Fruit fly (Drosophila melanogaster): ENCODE data around the gene CG3347.

CG3347 gene

DNA sequence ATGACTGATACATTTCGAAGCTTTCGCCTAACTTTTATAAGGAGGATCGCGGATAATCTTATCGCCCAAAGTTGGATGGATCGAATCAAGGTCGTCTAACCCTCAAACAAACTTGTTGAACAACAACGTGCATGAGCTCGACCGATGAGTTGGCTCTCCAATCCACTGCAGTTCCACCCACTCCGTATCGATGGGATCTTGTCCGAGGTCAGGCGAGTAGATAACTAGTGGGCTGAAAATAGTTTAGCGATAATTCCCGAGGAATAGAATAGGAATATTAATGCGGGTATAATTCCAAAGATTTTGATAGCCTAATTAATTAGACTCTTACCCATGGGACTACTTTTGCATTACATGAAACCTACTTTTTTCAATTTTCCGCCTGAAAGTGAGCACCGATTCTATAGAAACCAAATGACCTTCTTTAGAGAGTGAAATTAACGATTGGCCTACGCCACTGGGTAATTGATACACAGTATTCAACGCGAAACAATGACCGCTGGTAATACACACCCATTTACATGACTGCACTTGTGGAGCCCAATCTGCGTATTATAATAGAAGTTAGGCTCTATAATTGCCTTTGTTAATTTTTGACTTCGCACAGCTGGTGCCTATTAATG, 24.6 kb downstream of the CG3347 start:
- TF ChIP-seq CG34367 (tag; optimal IDR thresholded peaks at IDR 0.05), result no peak
- no peak for TF ChIP-seq CG9948 (tag; optimal IDR thresholded peaks at IDR 0.05)
- TF ChIP-seq Ets98B (GFP tag; IDR thresholded peaks at IDR 0.05), result no peak
- no peak for TF ChIP-seq CG32121 (GFP tag; IDR thresholded peaks at IDR 0.05)
- TF ChIP-seq CG4496 (GFP tag; IDR thresholded peaks at IDR 0.05), result no peak
- TF ChIP-seq gl (tag; optimal IDR thresholded peaks at IDR 0.05), result no peak
- TF ChIP-seq CG10348 (GFP tag; IDR thresholded peaks at IDR 0.05), result no peak
- TF ChIP-seq CG13204 (GFP tag; optimal IDR thresholded peaks at IDR 0.05), result no peak
- no peak for TF ChIP-seq CG8159 (tag; optimal IDR thresholded peaks at IDR 0.05)
- TF ChIP-seq CG12605 (GFP tag; IDR thresholded peaks at IDR 0.05), result no peak
- no peak for TF ChIP-seq Pif1B (GFP tag; optimal IDR thresholded peaks at IDR 0.05)
- no peak for TF ChIP-seq CG15710 (tag; optimal IDR thresholded peaks at IDR 0.05)
- no peak for TF ChIP-seq CG17806 (tag; optimal IDR thresholded peaks at IDR 0.05)
- no peak for TF ChIP-seq EcR (GFP tag; optimal IDR thresholded peaks at IDR 0.05)
- no peak for TF ChIP-seq CG14655 (GFP tag; optimal IDR thresholded peaks at IDR 0.05)

DNA sequence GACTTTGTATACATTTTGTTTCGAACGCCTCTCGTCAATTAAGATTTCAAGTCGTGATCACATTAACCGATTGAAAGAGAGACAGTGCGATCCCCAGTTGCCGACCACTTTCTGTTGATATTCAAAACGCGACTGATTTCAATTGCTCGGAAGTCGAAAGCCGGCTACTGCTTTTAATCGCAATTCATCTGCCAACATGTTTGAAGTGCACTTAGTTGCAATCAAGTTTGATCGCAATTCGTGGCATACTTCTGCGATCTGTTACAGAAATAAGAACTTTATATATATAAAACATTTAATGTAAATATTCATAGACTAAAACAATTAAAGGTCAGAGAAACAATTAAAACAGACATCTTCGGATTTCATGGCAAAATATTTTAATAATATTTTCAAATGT, 25.3 kb downstream of the CG3347 start, which contains the start of gene CG9664:
CG9664 (minus strand) TSS at position 135 of the 400 bp plus-strand sequence.
- TF ChIP-seq rn (GFP tag; IDR thresholded peaks at IDR 0.05) (no peak), CG4496 (GFP tag; IDR thresholded peaks at IDR 0.05) (peak; percentile 46; the same call in 1 of the 3 replicates), Ets98B (GFP tag; IDR thresholded peaks at IDR 0.05) (no peak), Pif1A (GFP tag; optimal IDR thresholded peaks at IDR 0.05) (no peak), D1 (tag; optimal IDR thresholded peaks at IDR 0.05) (no peak), fd96Ca (GFP tag; IDR thresholded peaks at IDR 0.05) (no peak)

- TF ChIP-seq CG34367 (tag; optimal IDR thresholded peaks at IDR 0.05) (no peak), CG14655 (GFP tag; optimal IDR thresholded peaks at IDR 0.05) (no peak), CG8301 (tag; optimal IDR thresholded peaks at IDR 0.05) (no peak), CG10348 (GFP tag; IDR thresholded peaks at IDR 0.05) (no peak), CG4496 (GFP tag; IDR thresholded peaks at IDR 0.05) (no peak), CG17806 (tag; optimal IDR thresholded peaks at IDR 0.05) (no peak), Pif1A (GFP tag; optimal IDR thresholded peaks at IDR 0.05) (no peak)
These were observed 28.8 kb downstream of the CG3347 start for dm6 chr2L:3298065-3298469.

DNA sequence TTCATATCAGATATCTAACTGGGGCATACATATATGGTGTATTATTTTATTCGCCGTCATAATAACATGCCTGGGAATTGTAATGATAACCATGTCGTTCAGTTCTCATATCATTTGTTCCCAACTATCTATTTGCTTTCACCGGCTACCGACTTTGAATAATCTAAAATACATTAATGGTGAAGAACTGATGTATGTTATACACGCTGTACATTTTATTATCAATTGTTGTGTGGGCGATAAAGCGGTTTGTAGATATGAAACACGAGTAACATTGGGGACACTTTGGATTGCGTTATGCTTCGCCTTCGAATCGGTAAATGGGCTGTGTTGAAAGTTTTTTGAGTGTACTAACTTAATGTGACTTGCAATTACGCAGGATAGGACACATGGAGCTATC, 29.9 kb downstream of the CG3347 start:
- TF ChIP-seq CG34367 (tag; optimal IDR thresholded peaks at IDR 0.05) (no peak), CG15710 (tag; optimal IDR thresholded peaks at IDR 0.05) (no peak), CG10348 (GFP tag; IDR thresholded peaks at IDR 0.05) (no peak), CG8159 (tag; optimal IDR thresholded peaks at IDR 0.05) (no peak), CG14655 (GFP tag; optimal IDR thresholded peaks at IDR 0.05) (no peak)

DNA sequence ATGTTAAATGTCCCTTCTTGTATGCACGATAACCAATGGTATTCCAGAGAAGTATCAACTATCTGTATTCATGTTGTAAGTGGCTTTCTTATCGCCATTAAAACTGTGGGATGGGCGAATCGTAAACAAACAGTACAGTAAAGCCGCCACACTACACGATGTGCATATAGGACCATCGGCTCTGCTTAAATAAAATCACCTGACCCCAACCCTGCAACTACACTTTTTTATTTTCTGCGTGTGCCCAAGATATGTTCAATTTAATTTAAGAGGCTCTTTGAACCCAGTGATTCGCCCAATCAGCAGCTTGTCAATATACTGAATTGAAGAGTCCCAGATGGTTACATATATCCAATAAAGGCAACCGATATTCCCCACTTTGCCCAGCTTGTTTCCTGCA, 30.6 kb downstream of the CG3347 start:
- TF ChIP-seq CG34367 (tag; optimal IDR thresholded peaks at IDR 0.05), result no peak
- no peak for TF ChIP-seq CG13204 (GFP tag; optimal IDR thresholded peaks at IDR 0.05)
- TF ChIP-seq Pif1B (GFP tag; optimal IDR thresholded peaks at IDR 0.05), result peak; percentile 8
- TF ChIP-seq fd96Ca (GFP tag; IDR thresholded peaks at IDR 0.05), result 0 out of 3 replicates have a peak, but pooled peaks have one; percentile 36
- TF ChIP-seq Pif1A (GFP tag; optimal IDR thresholded peaks at IDR 0.05), result peak; percentile 17
- no peak for TF ChIP-seq CG4496 (GFP tag; IDR thresholded peaks at IDR 0.05)
- peak; percentile 34 for TF ChIP-seq CG8159 (tag; optimal IDR thresholded peaks at IDR 0.05)
- no peak for TF ChIP-seq D1 (tag; optimal IDR thresholded peaks at IDR 0.05)
- TF ChIP-seq gl (tag; optimal IDR thresholded peaks at IDR 0.05), result peak; percentile 40
- TF ChIP-seq CG17806 (tag; optimal IDR thresholded peaks at IDR 0.05), result peak; percentile 33
- peak; percentile 50 for TF ChIP-seq CG15710 (tag; optimal IDR thresholded peaks at IDR 0.05)
- TF ChIP-seq CG8301 (tag; optimal IDR thresholded peaks at IDR 0.05), result peak; percentile 26
- TF ChIP-seq CG32121 (GFP tag; IDR thresholded peaks at IDR 0.05), result no peak
- no peak for TF ChIP-seq EcR (GFP tag; optimal IDR thresholded peaks at IDR 0.05)
- TF ChIP-seq CG12605 (GFP tag; IDR thresholded peaks at IDR 0.05), result no peak
- TF ChIP-seq rn (GFP tag; IDR thresholded peaks at IDR 0.05), result no peak
- TF ChIP-seq CG9948 (tag; optimal IDR thresholded peaks at IDR 0.05), result peak; percentile 26
- no peak for TF ChIP-seq CG10348 (GFP tag; IDR thresholded peaks at IDR 0.05)
- no peak for TF ChIP-seq Snoo (tag; optimal IDR thresholded peaks at IDR 0.05)
- peak; percentile 46 for TF ChIP-seq CG14655 (GFP tag; optimal IDR thresholded peaks at IDR 0.05)
- peak; percentile 14; the same call in 1 of the 2 replicates for TF ChIP-seq Ets98B (GFP tag; IDR thresholded peaks at IDR 0.05)

DNA sequence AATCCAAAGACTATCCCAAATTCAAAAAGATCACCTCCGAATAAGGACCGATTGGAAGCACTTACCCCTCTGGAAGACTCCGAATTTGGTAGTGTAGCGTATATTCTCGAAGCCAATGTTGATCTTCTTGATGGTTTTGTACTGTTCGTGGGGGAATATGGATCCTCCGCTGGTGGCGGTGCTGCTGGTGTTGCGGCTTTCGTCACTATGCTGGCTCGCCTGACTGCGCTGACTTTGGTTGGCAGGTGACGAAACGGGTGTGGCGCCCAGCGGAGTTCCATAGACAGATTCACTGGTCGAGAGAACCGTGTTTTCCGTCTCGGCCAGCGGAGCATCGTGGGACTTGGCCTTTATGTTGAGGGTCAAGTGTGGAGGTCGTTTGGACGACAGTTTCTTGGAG, 31.8 kb downstream of the CG3347 start:
- no peak for TF ChIP-seq CG12605 (GFP tag; IDR thresholded peaks at IDR 0.05)
- no peak for TF ChIP-seq Pif1A (GFP tag; optimal IDR thresholded peaks at IDR 0.05)
- TF ChIP-seq Pif1B (GFP tag; optimal IDR thresholded peaks at IDR 0.05), result no peak
- no peak for TF ChIP-seq Ets98B (GFP tag; IDR thresholded peaks at IDR 0.05)
- no peak for TF ChIP-seq fd96Ca (GFP tag; IDR thresholded peaks at IDR 0.05)
- TF ChIP-seq CG14655 (GFP tag; optimal IDR thresholded peaks at IDR 0.05), result no peak
- TF ChIP-seq CG34367 (tag; optimal IDR thresholded peaks at IDR 0.05), result no peak
- no peak for TF ChIP-seq rn (GFP tag; IDR thresholded peaks at IDR 0.05)
- TF ChIP-seq gl (tag; optimal IDR thresholded peaks at IDR 0.05), result no peak
